Worm (Caenorhabditis elegans) whole organism, L1 larva: ENCODE results near the gene aat-6.

ENCODE experiments used
- C04F5.9 ChIP-seq: sonication (generic microtip); optimal IDR thresholded peaks from 2 replicates; lab custom pipeline; 2016; ENCODE audit warnings: missing genetic modification characterization, missing compliant biosample characterization
- C16A3.4 ChIP-seq: fragments of 150-350 bp; optimal IDR thresholded peaks from 2 replicates; lab custom pipeline; 2014; ENCODE audit warnings: missing biosample characterization, missing genetic modification characterization
- C34B4.2 ChIP-seq: sonication (generic microtip); optimal IDR thresholded peaks from 2 replicates; lab custom pipeline; 2017; ENCODE audit warnings: mild to moderate bottlenecking, missing genetic modification characterization, missing compliant biosample characterization
- aha-1 ChIP-seq: fragments of 150-350 bp; optimal IDR thresholded peaks from 2 replicates; lab custom pipeline; 2014; ENCODE audit warnings: missing biosample characterization, missing genetic modification characterization
- alr-1 ChIP-seq: fragments of 200-800 bp; sonication (Bioruptor generic); optimal IDR thresholded peaks from 2 replicates; lab custom pipeline; 2018; ENCODE audit warnings: borderline replicate concordance, mild to moderate bottlenecking, missing genetic modification characterization, missing compliant biosample characterization
- aly-2 ChIP-seq: fragments of 150-350 bp; optimal IDR thresholded peaks from 2 replicates; lab custom pipeline; 2014; ENCODE audit warnings: missing biosample characterization, missing genetic modification characterization
- ama-1 ChIP-seq: fragments of 150-350 bp; optimal IDR thresholded peaks from 2 replicates; lab custom pipeline; 2014
- ceh-82 ChIP-seq, 3 experiments: fragments of 150-350 bp in 1 of 3; sonication (generic microtip) in 2 of 3; optimal IDR thresholded peaks; 2 replicates each; lab custom pipeline; 2014 to 2017; ENCODE audit warnings: missing biosample characterization in 3 of 3, missing genetic modification characterization in 3 of 3
- ceh-88 ChIP-seq: fragments of 200-800 bp; sonication (Bioruptor generic); IDR thresholded peaks from 2 replicates; pipeline ENCODE4 v1.3.6; 2022; ENCODE audit warnings: missing genetic modification characterization, missing compliant biosample characterization
- ceh-90 ChIP-seq: sonication (generic microtip); optimal IDR thresholded peaks from 2 replicates; lab custom pipeline; 2016; ENCODE audit warnings: missing genetic modification characterization, missing compliant biosample characterization
- ces-1 ChIP-seq: fragments of 150-350 bp; optimal IDR thresholded peaks from 2 replicates; lab custom pipeline; 2014; ENCODE audit warnings: missing biosample characterization, missing genetic modification reagents, missing genetic modification characterization
- dpl-1 ChIP-seq, 3 experiments: fragments of 150-350 bp in 2 of 3; sonication (generic microtip) in 1 of 3; optimal IDR thresholded peaks; 2 replicates each; lab custom pipeline; 2014 to 2017; ENCODE audit warnings: missing biosample characterization in 3 of 3, missing genetic modification characterization in 3 of 3, missing genetic modification reagents in 3 of 3
- efl-3 ChIP-seq: fragments of 200-800 bp; sonication (Bioruptor generic); optimal IDR thresholded peaks from 2 replicates; lab custom pipeline; 2018; ENCODE audit warnings: mild to moderate bottlenecking, missing genetic modification characterization, missing compliant biosample characterization
- egl-13 ChIP-seq: sonication (generic microtip); optimal IDR thresholded peaks from 2 replicates; lab custom pipeline; 2016; ENCODE audit warnings: missing genotype, missing genetic modification reagents, missing genetic modification characterization, missing compliant biosample characterization
- elt-2 ChIP-seq: sonication (generic microtip); optimal IDR thresholded peaks from 2 replicates; lab custom pipeline; 2016; ENCODE audit warnings: missing genetic modification characterization, mild to moderate bottlenecking, inconsistent platforms, missing compliant biosample characterization, missing genetic modification reagents
- elt-3 ChIP-seq, 6 experiments: fragments of 150-350 bp in 1 of 6; sonication (generic microtip); optimal IDR thresholded peaks; 2 replicates each; lab custom pipeline; 2017 to 2018; ENCODE audit warnings: missing biosample characterization in 6 of 6, missing genetic modification characterization in 6 of 6, inconsistent platforms in 1 of 6
- fkh-10 ChIP-seq: sonication (generic microtip); optimal IDR thresholded peaks from 2 replicates; lab custom pipeline; 2017; ENCODE audit warnings: missing biosample characterization, missing genetic modification reagents, missing genetic modification characterization
- fkh-4 ChIP-seq: sonication (generic microtip); optimal IDR thresholded peaks from 2 replicates; lab custom pipeline; 2016; ENCODE audit warnings: missing compliant biosample characterization, missing genetic modification characterization, borderline replicate concordance
- fos-1 ChIP-seq: fragments of 150-350 bp; optimal IDR thresholded peaks from 2 replicates; lab custom pipeline; 2014; ENCODE audit warnings: missing biosample characterization, missing genetic modification characterization
- hlh-17 ChIP-seq: fragments of 200-800 bp; sonication (Bioruptor generic); optimal IDR thresholded peaks from 2 replicates; lab custom pipeline; 2018; ENCODE audit warnings: missing genetic modification characterization, mild to moderate bottlenecking, missing compliant biosample characterization, moderate library complexity, borderline replicate concordance
- hlh-4 ChIP-seq: sonication (generic microtip); optimal IDR thresholded peaks from 2 replicates; lab custom pipeline; 2016; ENCODE audit warnings: mild to moderate bottlenecking, missing genetic modification characterization, missing compliant biosample characterization
- hpl-2 ChIP-seq: fragments of 150-350 bp; optimal IDR thresholded peaks from 2 replicates; lab custom pipeline; 2014; ENCODE audit warnings: missing biosample characterization, missing genetic modification reagents, missing genetic modification characterization
- jun-1 ChIP-seq: fragments of 150-350 bp; optimal IDR thresholded peaks from 2 replicates; lab custom pipeline; 2014; ENCODE audit warnings: missing biosample characterization, missing genetic modification reagents, missing genetic modification characterization
- lin-14 ChIP-seq: fragments of 200-800 bp; sonication (Bioruptor generic); optimal IDR thresholded peaks from 2 replicates; lab custom pipeline; 2018; ENCODE audit warnings: mild to moderate bottlenecking, missing genetic modification characterization, moderate library complexity, missing compliant biosample characterization
- lin-15B ChIP-seq: fragments of 150-350 bp; sonication (generic microtip); optimal IDR thresholded peaks from 3 replicates; lab custom pipeline; 2014; ENCODE audit warnings: missing biosample characterization, missing genetic modification characterization
- mab-9 ChIP-seq: fragments of 200-800 bp; sonication (Bioruptor generic); IDR thresholded peaks from 2 replicates; pipeline ENCODE4 v1.3.6; 2022; ENCODE audit warnings: missing genetic modification reagents, missing genetic modification characterization, missing compliant biosample characterization
- mdl-1 ChIP-seq, 2 experiments: fragments of 150-350 bp; optimal IDR thresholded peaks; 2 replicates each; lab custom pipeline; 2014 to 2017; ENCODE audit warnings: missing biosample characterization in 2 of 2, missing genetic modification characterization in 2 of 2, inconsistent platforms in 1 of 2
- mep-1 ChIP-seq: fragments of 150-350 bp; optimal IDR thresholded peaks from 2 replicates; lab custom pipeline; 2014; ENCODE audit warnings: missing biosample characterization, missing genetic modification characterization
- nhr-11 ChIP-seq: fragments of 150-350 bp; optimal IDR thresholded peaks from 2 replicates; lab custom pipeline; 2014; ENCODE audit warnings: missing biosample characterization, missing genetic modification characterization
- nhr-19 ChIP-seq: fragments of 200-800 bp; sonication (Bioruptor generic); conservative IDR thresholded peaks from 2 replicates; pipeline ENCODE4 v1.3.6; 2022; ENCODE audit warnings: missing genetic modification characterization, missing compliant biosample characterization
- nhr-237 ChIP-seq: fragments of 150-350 bp; optimal IDR thresholded peaks from 2 replicates; lab custom pipeline; 2014; ENCODE audit warnings: missing biosample characterization, missing genetic modification characterization
- nhr-28 ChIP-seq: fragments of 150-350 bp; optimal IDR thresholded peaks from 2 replicates; lab custom pipeline; 2014; ENCODE audit warnings: missing biosample characterization, missing genetic modification characterization
- nhr-47 ChIP-seq: sonication (generic microtip); optimal IDR thresholded peaks from 2 replicates; lab custom pipeline; 2016; ENCODE audit warnings: mild to moderate bottlenecking, missing genetic modification characterization, moderate library complexity, missing compliant biosample characterization
- nhr-77 ChIP-seq: fragments of 150-350 bp; optimal IDR thresholded peaks from 2 replicates; lab custom pipeline; 2014; ENCODE audit warnings: missing biosample characterization, missing genetic modification characterization
- nhr-85 ChIP-seq: sonication (generic microtip); peaks from one replicate; lab custom pipeline; 2016; ENCODE audit warnings: missing genetic modification characterization, inconsistent platforms, missing compliant biosample characterization
- nhr-90 ChIP-seq: sonication (generic microtip); optimal IDR thresholded peaks from 2 replicates; lab custom pipeline; 2016; ENCODE audit warnings: mild to moderate bottlenecking, missing genetic modification characterization, missing compliant biosample characterization; ENCODE audit not compliant: poor library complexity
- pax-3 ChIP-seq: fragments of 200-800 bp; sonication (Bioruptor generic); optimal IDR thresholded peaks from 2 replicates; lab custom pipeline; 2018; ENCODE audit warnings: mild to moderate bottlenecking, missing genetic modification characterization, moderate library complexity, missing compliant biosample characterization
- pqm-1 ChIP-seq: sonication (generic microtip); optimal IDR thresholded peaks from 3 replicates; lab custom pipeline; 2017; ENCODE audit warnings: missing biosample characterization, missing genetic modification characterization
- rnt-1 ChIP-seq: sonication (generic microtip); optimal IDR thresholded peaks from 2 replicates; lab custom pipeline; 2016; ENCODE audit warnings: mild to moderate bottlenecking, missing genetic modification characterization, moderate library complexity, missing compliant biosample characterization
- sptf-1 ChIP-seq: fragments of 150-350 bp; optimal IDR thresholded peaks from 2 replicates; lab custom pipeline; 2014; ENCODE audit warnings: missing biosample characterization, missing genetic modification characterization
- sup-37 ChIP-seq: fragments of 200-800 bp; sonication (Bioruptor generic); optimal IDR thresholded peaks from 2 replicates; lab custom pipeline; 2018; ENCODE audit warnings: mild to moderate bottlenecking, missing genetic modification characterization, missing compliant biosample characterization
- swsn-7 ChIP-seq: sonication (generic microtip); optimal IDR thresholded peaks from 2 replicates; lab custom pipeline; 2016; ENCODE audit warnings: missing genetic modification characterization, missing compliant biosample characterization
- tbx-2 ChIP-seq: sonication (generic microtip); optimal IDR thresholded peaks from 2 replicates; lab custom pipeline; 2016; ENCODE audit warnings: missing genetic modification characterization, missing compliant biosample characterization
- tlp-1 ChIP-seq: fragments of 150-350 bp; optimal IDR thresholded peaks from 2 replicates; lab custom pipeline; 2014; ENCODE audit warnings: missing biosample characterization, missing genetic modification characterization
- unc-130 ChIP-seq: fragments of 150-350 bp; optimal IDR thresholded peaks from 2 replicates; lab custom pipeline; 2017; ENCODE audit warnings: missing biosample characterization, missing genetic modification characterization, inconsistent platforms
- unc-30 ChIP-seq: sonication (generic microtip); optimal IDR thresholded peaks from 2 replicates; lab custom pipeline; 2017; ENCODE audit warnings: missing biosample characterization, missing genetic modification characterization
- unc-86 ChIP-seq: sonication (generic microtip); optimal IDR thresholded peaks from 2 replicates; lab custom pipeline; 2016; ENCODE audit warnings: missing genetic modification characterization, missing compliant biosample characterization
- unc-98 ChIP-seq: fragments of 200-800 bp; sonication (Bioruptor generic); IDR thresholded peaks from 2 replicates; pipeline ENCODE4 v1.3.6; 2022; ENCODE audit warnings: missing genetic modification characterization, missing compliant biosample characterization
- vab-15 ChIP-seq: sonication (generic microtip); optimal IDR thresholded peaks from 2 replicates; lab custom pipeline; 2017; ENCODE audit warnings: missing genotype, mild to moderate bottlenecking, missing genetic modification characterization, missing compliant biosample characterization
- xbp-1 ChIP-seq: sonication (generic microtip); optimal IDR thresholded peaks from 2 replicates; lab custom pipeline; 2016; ENCODE audit warnings: missing genetic modification characterization, missing compliant biosample characterization
- zag-1 ChIP-seq: fragments of 150-350 bp; optimal IDR thresholded peaks from 2 replicates; lab custom pipeline; 2014; ENCODE audit warnings: missing biosample characterization, missing genetic modification characterization
- zip-4 ChIP-seq: fragments of 200-800 bp; sonication (Bioruptor generic); optimal IDR thresholded peaks from 2 replicates; lab custom pipeline; 2018; ENCODE audit warnings: mild to moderate bottlenecking, missing genetic modification characterization, moderate library complexity, missing compliant biosample characterization
- ztf-11 ChIP-seq, 2 experiments: sonication (generic microtip); optimal IDR thresholded peaks; 2 replicates each; lab custom pipeline; 2016 to 2017; ENCODE audit warnings: missing genetic modification characterization in 2 of 2, missing biosample characterization in 1 of 2, missing compliant biosample characterization in 1 of 2
- ztf-4 ChIP-seq: fragments of 150-350 bp; optimal IDR thresholded peaks from 2 replicates; lab custom pipeline; 2014; ENCODE audit warnings: missing biosample characterization, missing genetic modification characterization

Gene aat-6

ce11 chrV:11428728-11429127, 41.7 kb downstream of the aat-6 start:
- TF ChIP-seq C16A3.4 (tag; lab: Kevin White, UChicago) (no peak), elt-3 (tag; optimal IDR thresholded peaks at IDR 0.05; lab: Kevin White, UChicago) (no peak), nhr-11 (tag; lab: Kevin White, UChicago) (no peak), aha-1 (tag; lab: Kevin White, UChicago) (no peak), unc-30 (tag; lab: Kevin White, UChicago) (no peak), ceh-88 (GFP tag; lab: Robert Waterston, UW) (no peak), nhr-28 (tag; lab: Kevin White, UChicago) (no peak), unc-86 (peak; percentile 22), pqm-1 (tag; lab: Kevin White, UChicago) (no peak), mdl-1 (tag; optimal IDR thresholded peaks at IDR 0.05; lab: Kevin White, UChicago) (no peak), elt-2 (tag; lab: Kevin White, UChicago) (no peak), nhr-237 (tag; lab: Kevin White, UChicago) (no peak), tbx-2 (tag; lab: Kevin White, UChicago) (peak; percentile 74), lin-15B (tag; lab: Kevin White, UChicago) (no peak), rnt-1 (tag; lab: Kevin White, UChicago) (no peak), ama-1 (lab: Kevin White, UChicago) (no peak), tlp-1 (tag; lab: Kevin White, UChicago) (no peak), ceh-90 (tag; lab: Kevin White, UChicago) (no peak), ces-1 (peak; percentile 53), xbp-1 (tag; lab: Kevin White, UChicago) (no peak), aly-2 (tag; lab: Kevin White, UChicago) (no peak), mab-9 (GFP tag; lab: Robert Waterston, UW) (no peak), nhr-77 (tag; lab: Kevin White, UChicago) (no peak), ceh-82 (tag; optimal IDR thresholded peaks at IDR 0.05; lab: Kevin White, UChicago) (no peak), nhr-19 (GFP tag; lab: Robert Waterston, UW) (no peak), fkh-10 (GFP tag; lab: Kevin White, UChicago) (no peak), efl-3 (no peak), mep-1 (no peak), unc-130 (tag; lab: Kevin White, UChicago) (no peak), swsn-7 (tag; lab: Kevin White, UChicago) (no peak), dpl-1 (GFP tag; optimal IDR thresholded peaks at IDR 0.05; lab: Kevin White, UChicago) (no peak), nhr-47 (tag; lab: Kevin White, UChicago) (peak; percentile 19), zag-1 (tag; lab: Kevin White, UChicago) (peak; percentile 11), nhr-90 (tag; lab: Kevin White, UChicago) (no peak), ztf-11 (tag; optimal IDR thresholded peaks at IDR 0.05; lab: Kevin White, UChicago) (no peak), unc-98 (GFP tag; lab: Robert Waterston, UW) (no peak), egl-13 (no peak), C34B4.2 (tag; lab: Kevin White, UChicago) (no peak), ztf-4 (tag; lab: Kevin White, UChicago) (no peak), pax-3 (tag; lab: Kevin White, UChicago) (no peak), sptf-1 (tag; lab: Kevin White, UChicago) (no peak), alr-1 (tag; lab: Kevin White, UChicago) (no peak), hlh-17 (GFP tag; lab: Kevin White, UChicago) (no peak), C04F5.9 (no peak), fkh-4 (tag; lab: Kevin White, UChicago) (no peak), fos-1 (tag; lab: Kevin White, UChicago) (no peak), jun-1 (no peak), lin-14 (GFP tag; lab: Kevin White, UChicago) (peak; percentile 78), hpl-2 (no peak), hlh-4 (tag; lab: Kevin White, UChicago) (no peak), zip-4 (GFP tag; lab: Kevin White, UChicago) (no peak), vab-15 (tag; lab: Kevin White, UChicago) (no peak), nhr-85 (tag; lab: Kevin White, UChicago) (no peak), sup-37 (GFP tag; lab: Kevin White, UChicago) (no peak)
